Fruit fly (Drosophila melanogaster): ENCODE data around the gene TyrR.

Gene TyrR

dm6 chr3R:17781371-17781770 is 18.4 kb upstream of the TyrR start (continued):
- TF ChIP-seq dysf (GFP tag; IDR thresholded peaks at IDR 0.05): peak; percentile 93
- no peak for TF ChIP-seq eve (GFP tag; optimal IDR thresholded peaks at IDR 0.05)
- TF ChIP-seq CG8089 (GFP tag; optimal IDR thresholded peaks at IDR 0.05): peak; percentile 40
- TF ChIP-seq unpg (GFP tag; optimal IDR thresholded peaks at IDR 0.05): peak; percentile 89
- TF ChIP-seq shn (GFP tag; optimal IDR thresholded peaks at IDR 0.05): peak; percentile 44
- TF ChIP-seq Nf-YC (tag; optimal IDR thresholded peaks at IDR 0.05): peak; percentile 87
- TF ChIP-seq crol (GFP tag; IDR thresholded peaks at IDR 0.05): no peak
- TF ChIP-seq da (GFP tag; optimal IDR thresholded peaks at IDR 0.05): peak; percentile 26
- TF ChIP-seq Doc3 (GFP tag; IDR thresholded peaks at IDR 0.05; ENCODE audit: partially characterized antibody): no peak
- TF ChIP-seq bab2 (GFP tag; optimal IDR thresholded peaks at IDR 0.05): peak; percentile 87
- TF ChIP-seq abd-A (tag; optimal IDR thresholded peaks at IDR 0.05): peak; percentile 38
- TF ChIP-seq CG10543 (GFP tag; optimal IDR thresholded peaks at IDR 0.05): peak; percentile 85
- TF ChIP-seq CG7963 (GFP tag; IDR thresholded peaks at IDR 0.05; ENCODE audit: partially characterized antibody): no peak
- TF ChIP-seq Lpt (GFP tag; optimal IDR thresholded peaks at IDR 0.05): no peak
- peak; percentile 66 for TF ChIP-seq CG12219 (GFP tag; optimal IDR thresholded peaks at IDR 0.05)
- peak; percentile 65 for TF ChIP-seq Dip3 (GFP tag; optimal IDR thresholded peaks at IDR 0.05)
- no peak for TF ChIP-seq YL-1 (GFP tag; optimal IDR thresholded peaks at IDR 0.05)
- TF ChIP-seq trh (GFP tag; optimal IDR thresholded peaks at IDR 0.05): peak; percentile 49
- peak; percentile 59 for TF ChIP-seq CG31365 (tag; optimal IDR thresholded peaks at IDR 0.05)
- no peak for TF ChIP-seq CG13287 (GFP tag; IDR thresholded peaks at IDR 0.05; ENCODE audit: partially characterized antibody)
- peak; percentile 43 for TF ChIP-seq vfl (GFP tag; optimal IDR thresholded peaks at IDR 0.05)
- peak; percentile 61 for TF ChIP-seq CG12071 (GFP tag; optimal IDR thresholded peaks at IDR 0.05)
- TF ChIP-seq gcm2 (GFP tag; optimal IDR thresholded peaks at IDR 0.05): peak; percentile 11
- peak; percentile 74 for TF ChIP-seq disco-r (GFP tag; optimal IDR thresholded peaks at IDR 0.05)
- peak; percentile 72 for TF ChIP-seq kay (GFP tag; optimal IDR thresholded peaks at IDR 0.05)
- TF ChIP-seq pros (GFP tag; optimal IDR thresholded peaks at IDR 0.05): no peak
- peak; percentile 52 for TF ChIP-seq repo (GFP tag; optimal IDR thresholded peaks at IDR 0.05)
- TF ChIP-seq pita (GFP tag; optimal IDR thresholded peaks at IDR 0.05): no peak
- TF ChIP-seq CG2712 (tag; optimal IDR thresholded peaks at IDR 0.05): peak; percentile 87
- TF ChIP-seq CG14050 (GFP tag; IDR thresholded peaks at IDR 0.05): peak; percentile 74
- peak; percentile 68 for TF ChIP-seq CG9609 (GFP tag; optimal IDR thresholded peaks at IDR 0.05)
- peak; percentile 84 for TF ChIP-seq ind (GFP tag; optimal IDR thresholded peaks at IDR 0.05)
- TF ChIP-seq fd102C (GFP tag; optimal IDR thresholded peaks at IDR 0.05): no peak
- TF ChIP-seq CG16813 (GFP tag; IDR thresholded peaks at IDR 0.05; ENCODE audit: partially characterized antibody): no peak
- peak; percentile 54 for TF ChIP-seq btn (GFP tag; optimal IDR thresholded peaks at IDR 0.05)
- TF ChIP-seq CG11696 (GFP tag; IDR thresholded peaks at IDR 0.05): peak; percentile 45; the same call in 1 of the 2 replicates
- TF ChIP-seq CG15514 (GFP tag; optimal IDR thresholded peaks at IDR 0.05): peak; percentile 36
- TF ChIP-seq zfh2 (GFP tag; optimal IDR thresholded peaks at IDR 0.05): peak; percentile 73
- peak; percentile 83 for TF ChIP-seq Xrp1 (GFP tag; IDR thresholded peaks at IDR 0.05)
- peak; percentile 74 for TF ChIP-seq CG7786 (GFP tag; optimal IDR thresholded peaks at IDR 0.05)
- peak; percentile 83 for TF ChIP-seq Sox102F (GFP tag; optimal IDR thresholded peaks at IDR 0.05)
- peak; percentile 61; the same call in 1 of the 3 replicates for TF ChIP-seq otp (GFP tag; IDR thresholded peaks at IDR 0.05)
- TF ChIP-seq CG18619 (GFP tag; optimal IDR thresholded peaks at IDR 0.05): peak; percentile 64
- peak; percentile 53 for TF ChIP-seq twi (tag; optimal IDR thresholded peaks at IDR 0.05)
- TF ChIP-seq CG4424 (GFP tag; optimal IDR thresholded peaks at IDR 0.05): peak; percentile 75
- TF ChIP-seq CG6765 (GFP tag; optimal IDR thresholded peaks at IDR 0.05): peak; percentile 64
- TF ChIP-seq chn (GFP tag; optimal IDR thresholded peaks at IDR 0.05): peak; percentile 60
- peak; percentile 83 for TF ChIP-seq ken (GFP tag; IDR thresholded peaks at IDR 0.05)
- TF ChIP-seq CG2889 (GFP tag; IDR thresholded peaks at IDR 0.05): peak; percentile 68
- peak; percentile 23 for TF ChIP-seq CG9437 (GFP tag; optimal IDR thresholded peaks at IDR 0.05)
- no peak for TF ChIP-seq TFAM (GFP tag; optimal IDR thresholded peaks at IDR 0.05)
- TF ChIP-seq emc (GFP tag; optimal IDR thresholded peaks at IDR 0.05): peak; percentile 72

Measured in whole organism, embryonic.